Fruit fly (Drosophila melanogaster): Measurements from ENCODE around the gene fzr.

Gene fzr

DNA sequence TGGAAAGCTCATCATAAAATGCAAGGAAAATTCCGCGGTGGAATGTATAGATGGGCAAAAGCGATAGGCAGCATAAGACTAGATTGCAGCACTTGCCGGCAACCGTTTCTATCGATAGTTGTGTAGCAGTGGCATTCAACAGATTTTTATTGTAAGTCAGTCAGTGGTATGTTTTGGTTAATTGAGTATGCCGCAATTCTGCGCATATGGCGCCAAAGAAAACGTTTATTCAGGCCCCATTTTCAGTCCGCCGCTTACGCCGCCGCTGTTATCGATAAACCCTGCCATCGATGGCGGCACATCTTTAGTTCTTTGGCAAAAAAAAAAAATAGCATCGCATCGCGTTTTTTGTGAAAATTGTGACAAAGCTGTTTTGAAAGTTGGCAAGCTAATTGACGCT, 29.6 kb downstream of the fzr start, which contains the start of the genes Cbp80 and Torsin (continued):
- TF ChIP-seq CG9727 (GFP tag; optimal IDR thresholded peaks at IDR 0.05) (peak; percentile 1), CG14667 (GFP tag; IDR thresholded peaks at IDR 0.05) (no peak), CG12219 (GFP tag; optimal IDR thresholded peaks at IDR 0.05) (no peak), fd96Cb (tag; optimal IDR thresholded peaks at IDR 0.05) (no peak), knrl (GFP tag; IDR thresholded peaks at IDR 0.05; ENCODE audit: partially characterized antibody) (peak; percentile 84), ken (GFP tag; IDR thresholded peaks at IDR 0.05) (no peak), tgo (GFP tag; IDR thresholded peaks at IDR 0.05) (no peak), Atf-2 (GFP tag; optimal IDR thresholded peaks at IDR 0.05) (no peak), CG10209 (GFP tag; optimal IDR thresholded peaks at IDR 0.05) (no peak), HmgD (GFP tag; optimal IDR thresholded peaks at IDR 0.05) (no peak), CG12236 (GFP tag; optimal IDR thresholded peaks at IDR 0.05) (no peak), CG7357 (GFP tag; IDR thresholded peaks at IDR 0.05) (no peak), CG34376 (GFP tag; optimal IDR thresholded peaks at IDR 0.05) (no peak), CG31441 (GFP tag; IDR thresholded peaks at IDR 0.05) (no peak), CG14860 (GFP tag; IDR thresholded peaks at IDR 0.05; ENCODE audit: partially characterized antibody) (peak; percentile 94), en (GFP tag; optimal IDR thresholded peaks at IDR 0.05) (no peak), NC2α (GFP tag; optimal IDR thresholded peaks at IDR 0.05) (no peak), Side (GFP tag; optimal IDR thresholded peaks at IDR 0.05) (no peak), sima (GFP tag; optimal IDR thresholded peaks at IDR 0.05) (no peak), CG11456 (GFP tag; IDR thresholded peaks at IDR 0.05) (no peak), CG2199 (GFP tag; IDR thresholded peaks at IDR 0.05) (no peak), gro (GFP tag; optimal IDR thresholded peaks at IDR 0.05) (no peak), Atf6 (GFP tag; IDR thresholded peaks at IDR 0.05) (no peak), Trl (optimal IDR thresholded peaks at IDR 0.05) (no peak), Trl (GFP tag; optimal IDR thresholded peaks at IDR 0.05) (peak; percentile 19), Drgx (GFP tag; IDR thresholded peaks at IDR 0.05) (no peak), CG2678 (tag; optimal IDR thresholded peaks at IDR 0.05) (no peak), CG12942 (GFP tag; optimal IDR thresholded peaks at IDR 0.05) (no peak), Dref (GFP tag; IDR thresholded peaks at IDR 0.05) (peak; percentile 73), Bteb2 (GFP tag; optimal IDR thresholded peaks at IDR 0.05) (no peak), zfh2 (GFP tag; optimal IDR thresholded peaks at IDR 0.05) (peak; percentile 7), CHES-1-like (GFP tag; optimal IDR thresholded peaks at IDR 0.05) (no peak), gem (tag; optimal IDR thresholded peaks at IDR 0.05) (no peak), CG15269 (tag; optimal IDR thresholded peaks at IDR 0.05) (no peak), Camta (GFP tag; optimal IDR thresholded peaks at IDR 0.05) (no peak), slbo (GFP tag; IDR thresholded peaks at IDR 0.05) (peak; percentile 48; the same call in 1 of the 2 replicates), CG6175 (GFP tag; IDR thresholded peaks at IDR 0.05) (no peak), Mad (GFP tag; optimal IDR thresholded peaks at IDR 0.05) (peak; percentile 39), Nf-YC (tag; optimal IDR thresholded peaks at IDR 0.05) (peak; percentile 20), Hsf (GFP tag; optimal IDR thresholded peaks at IDR 0.05) (no peak), Stat92E (GFP tag; optimal IDR thresholded peaks at IDR 0.05) (no peak), dmrt11E (tag; optimal IDR thresholded peaks at IDR 0.05) (no peak), Oli (tag; optimal IDR thresholded peaks at IDR 0.05) (no peak), pfk (GFP tag; optimal IDR thresholded peaks at IDR 0.05) (no peak), jumu (GFP tag; optimal IDR thresholded peaks at IDR 0.05) (no peak), CG10366 (GFP tag; IDR thresholded peaks at IDR 0.05) (no peak), pum (GFP tag; optimal IDR thresholded peaks at IDR 0.05) (no peak), nerfin-2 (GFP tag; IDR thresholded peaks at IDR 0.05; ENCODE audit: partially characterized antibody) (peak; percentile 93), MTF-1 (GFP tag; optimal IDR thresholded peaks at IDR 0.05; ENCODE audit: borderline replicate concordance) (no peak), bsh (GFP tag; optimal IDR thresholded peaks at IDR 0.05) (no peak), insv (GFP tag; optimal IDR thresholded peaks at IDR 0.05) (no peak), Chrac-16 (GFP tag; optimal IDR thresholded peaks at IDR 0.05) (no peak), HLH54F (GFP tag; optimal IDR thresholded peaks at IDR 0.05) (no peak)
